Worm (Caenorhabditis elegans): ENCODE data around the gene F46G10.2.
A peak's percentile ranks its signal among the peaks of the same experiment; 100 is the strongest.

ce11 chrX:13290531-13290930, 32.2 kb upstream of the F46G10.2 start, which contains the start of gene R04D3.3:
- TF ChIP-seq lin-15B (tag; optimal IDR thresholded peaks at IDR 0.05): no peak
- no peak for TF ChIP-seq nhr-237 (tag; optimal IDR thresholded peaks at IDR 0.05)
- TF ChIP-seq madf-9 (GFP tag; conservative IDR thresholded peaks at IDR 0.05): no peak
- TF ChIP-seq set-16 (GFP tag; IDR thresholded peaks at IDR 0.05): no peak
- no peak for TF ChIP-seq lin-13 (GFP tag; optimal IDR thresholded peaks at IDR 0.05)
- no peak for TF ChIP-seq php-3 (GFP tag; IDR thresholded peaks at IDR 0.05)
- TF ChIP-seq zip-2 (tag; optimal IDR thresholded peaks at IDR 0.05): no peak
- TF ChIP-seq jun-1 (tag; optimal IDR thresholded peaks at IDR 0.05): no peak
- no peak for TF ChIP-seq arid-1 (GFP tag; conservative IDR thresholded peaks at IDR 0.05)
- TF ChIP-seq lin-39 (tag; optimal IDR thresholded peaks at IDR 0.05): no peak
- TF ChIP-seq unc-62 (GFP tag; optimal IDR thresholded peaks at IDR 0.05 in 1 of 2): peak in 1 of 2 experiments; percentile 53
- TF ChIP-seq unc-62 (tag; optimal IDR thresholded peaks at IDR 0.05): no peak
- no peak for TF ChIP-seq spr-1 (tag; optimal IDR thresholded peaks at IDR 0.05)
- no peak for TF ChIP-seq ceh-20 (GFP tag; IDR thresholded peaks at IDR 0.05)
